Worm (Caenorhabditis elegans): ENCODE data around the gene ztf-28.

The ztf-28 gene

DNA sequence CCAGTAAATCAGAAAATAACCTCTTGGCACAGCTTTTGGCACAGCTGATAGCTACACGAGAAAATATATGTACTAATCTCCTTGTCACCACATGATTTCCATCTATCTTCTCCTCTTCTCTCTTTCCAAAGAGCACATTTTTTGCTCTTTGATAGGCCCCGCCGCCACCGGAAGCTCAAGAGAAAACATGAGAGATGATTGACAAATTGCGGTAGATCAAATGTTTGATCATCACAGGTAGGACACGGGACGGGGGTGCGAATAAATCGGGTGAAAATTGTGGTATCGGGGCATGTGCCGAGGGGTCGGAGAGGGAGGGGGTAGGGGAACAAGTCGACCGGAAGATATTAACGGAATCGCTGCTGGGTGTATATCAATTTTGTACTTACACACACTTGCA lies 14.4 kb upstream of the ztf-28 start (continued):
- no peak for TF ChIP-seq hif-1 (tag; optimal IDR thresholded peaks at IDR 0.05)
- TF ChIP-seq skn-1 (tag; optimal IDR thresholded peaks at IDR 0.05): no peak
- no peak for TF ChIP-seq T26A8.4 (GFP tag; IDR thresholded peaks at IDR 0.05)
- no peak for TF ChIP-seq mdl-1 (tag; optimal IDR thresholded peaks at IDR 0.05)
- no peak for TF ChIP-seq ces-1 (GFP tag; optimal IDR thresholded peaks at IDR 0.05)
- TF ChIP-seq lin-15B (tag; optimal IDR thresholded peaks at IDR 0.05): no peak
- TF ChIP-seq arid-1 (GFP tag; conservative IDR thresholded peaks at IDR 0.05): no peak
- TF ChIP-seq zfp-3 (GFP tag; conservative IDR thresholded peaks at IDR 0.05): no peak
- no peak for TF ChIP-seq gei-8 (GFP tag; optimal IDR thresholded peaks at IDR 0.05)
- TF ChIP-seq hlh-11 (tag; optimal IDR thresholded peaks at IDR 0.05): peak; percentile 73
- TF ChIP-seq nhr-42 (GFP tag; IDR thresholded peaks at IDR 0.05): no peak
- peak; percentile 32 for TF ChIP-seq mxl-3 (GFP tag; optimal IDR thresholded peaks at IDR 0.05)
- TF ChIP-seq daf-12 (tag; optimal IDR thresholded peaks at IDR 0.05): no peak
- peak; percentile 43 for TF ChIP-seq nhr-11 (tag; optimal IDR thresholded peaks at IDR 0.05)
- TF ChIP-seq lsy-2 (tag; optimal IDR thresholded peaks at IDR 0.05): no peak
- TF ChIP-seq T20F7.1 (GFP tag; optimal IDR thresholded peaks at IDR 0.05): no peak
- TF ChIP-seq F44E2.7 (GFP tag; IDR thresholded peaks at IDR 0.05): no peak
- no peak for TF ChIP-seq php-3 (GFP tag; IDR thresholded peaks at IDR 0.05)
- no peak for TF ChIP-seq lin-13 (GFP tag; optimal IDR thresholded peaks at IDR 0.05)
- no peak for TF ChIP-seq fos-1 (tag; optimal IDR thresholded peaks at IDR 0.05)
- TF ChIP-seq zip-2 (tag; optimal IDR thresholded peaks at IDR 0.05): no peak

DNA sequence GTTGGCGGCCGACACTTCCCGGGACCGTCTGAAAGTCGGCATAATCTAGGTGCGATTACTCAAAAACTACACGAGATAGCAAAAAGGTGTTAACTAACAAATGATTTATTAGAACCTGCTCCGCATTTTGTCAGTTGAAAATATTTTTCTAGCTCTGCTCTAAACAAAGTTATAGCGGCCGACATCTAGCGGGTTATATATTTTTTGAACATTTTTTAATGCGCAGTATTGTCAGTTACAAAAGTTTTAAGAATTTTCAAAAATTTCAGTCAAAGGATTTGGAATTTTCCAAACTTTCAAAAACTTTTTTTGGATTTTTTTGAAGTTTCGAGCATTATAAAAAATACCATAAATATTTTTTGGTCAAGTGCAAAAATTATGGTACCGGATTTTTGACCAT lies 9.2 kb upstream of the ztf-28 start:
- TF ChIP-seq dpl-1 (GFP tag; optimal IDR thresholded peaks at IDR 0.05) (no peak), aha-1 (tag) (peak; percentile 68), vab-7 (GFP tag; IDR thresholded peaks at IDR 0.05) (no peak), zip-2 (tag; optimal IDR thresholded peaks at IDR 0.05) (no peak), lsy-2 (tag; optimal IDR thresholded peaks at IDR 0.05) (no peak), Y75B8A.6 (GFP tag; IDR thresholded peaks at IDR 0.05) (no peak), ceh-82 (tag; optimal IDR thresholded peaks at IDR 0.05) (no peak), ceh-20 (GFP tag; IDR thresholded peaks at IDR 0.05) (no peak), daf-16 (GFP tag; optimal IDR thresholded peaks at IDR 0.05) (no peak), daf-16 (tag; optimal IDR thresholded peaks at IDR 0.05) (no peak)

DNA sequence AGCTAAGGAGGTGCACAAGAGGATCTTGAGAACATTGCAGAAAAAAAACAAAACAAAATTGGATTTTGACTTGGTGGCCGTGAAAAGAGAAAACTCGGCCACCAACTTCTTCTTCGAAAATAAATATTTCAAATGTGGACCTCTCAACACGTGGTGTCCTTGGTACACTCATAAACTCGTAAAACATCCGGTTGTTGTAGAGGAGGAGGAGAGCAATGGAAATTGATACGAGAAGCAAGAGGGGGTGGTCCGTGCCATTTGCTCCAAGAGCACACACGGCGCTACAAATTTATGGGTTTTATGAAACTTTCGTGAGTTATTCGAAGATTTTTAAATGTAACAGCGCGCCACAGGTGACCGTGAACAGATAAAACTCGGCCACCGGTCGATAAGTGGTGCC lies 8.6 kb upstream of the ztf-28 start:
- TF ChIP-seq F44E2.7 (GFP tag; IDR thresholded peaks at IDR 0.05) (no peak), snpc-1.2 (GFP tag; IDR thresholded peaks at IDR 0.05) (no peak), hlh-11 (tag; optimal IDR thresholded peaks at IDR 0.05) (no peak), sdz-12 (GFP tag; optimal IDR thresholded peaks at IDR 0.05) (no peak), ZK546.5 (tag; optimal IDR thresholded peaks at IDR 0.05) (no peak), ztf-7 (tag; optimal IDR thresholded peaks at IDR 0.05) (no peak), fkh-10 (GFP tag; optimal IDR thresholded peaks at IDR 0.05) (no peak), F26F4.8 (GFP tag; conservative IDR thresholded peaks at IDR 0.05) (no peak), nhr-11 (tag; optimal IDR thresholded peaks at IDR 0.05) (no peak), attf-4 (tag; optimal IDR thresholded peaks at IDR 0.05) (no peak), T20F7.1 (GFP tag; optimal IDR thresholded peaks at IDR 0.05) (no peak), ZK337.2 (GFP tag; IDR thresholded peaks at IDR 0.05) (no peak), ces-1 (GFP tag; optimal IDR thresholded peaks at IDR 0.05) (no peak), saeg-2 (GFP tag; IDR thresholded peaks at IDR 0.05) (no peak), hif-1 (tag; optimal IDR thresholded peaks at IDR 0.05) (no peak), ceh-28 (tag; optimal IDR thresholded peaks at IDR 0.05) (no peak), F37D6.2 (tag; optimal IDR thresholded peaks at IDR 0.05) (no peak), Y5F2A.4 (GFP tag; optimal IDR thresholded peaks at IDR 0.05) (no peak)

Measured in whole organism, L4 larva.